Fruit fly (Drosophila melanogaster) whole organism, embryonic: ENCODE data around the gene CG31109.
A peak's percentile ranks its signal among the peaks of the same experiment; 100 is the strongest.

Experiments used
- B-H1 ChIP-seq: fragments of 200-800 bp; sonication (Bioruptor generic); IDR thresholded peaks from 3 replicates; pipeline ENCODE4 v1.3.6; 2022; ENCODE audit warnings: missing biosample characterization, missing genetic modification characterization
- CG13123 ChIP-seq: fragments of 200-800 bp; sonication (Bioruptor generic); optimal IDR thresholded peaks from 2 replicates; lab custom pipeline; 2016; ENCODE audit warnings: missing biosample characterization, missing genetic modification characterization
- CG14667 ChIP-seq: fragments of 200-800 bp; sonication (Bioruptor generic); IDR thresholded peaks from 2 replicates; pipeline ENCODE4 v1.3.6; 2022; ENCODE audit warnings: missing biosample characterization, missing genetic modification characterization
- CG14710 ChIP-seq: fragments of 200-800 bp; sonication (Bioruptor generic); optimal IDR thresholded peaks from 3 replicates; lab custom pipeline; 2019; ENCODE audit warnings: missing biosample characterization, mild to moderate bottlenecking, missing genetic modification characterization, moderate library complexity
- CG15073 ChIP-seq: fragments of 200-800 bp; sonication (Bioruptor generic); optimal IDR thresholded peaks from 2 replicates; lab custom pipeline; 2016; ENCODE audit warnings: missing biosample characterization, missing genetic modification characterization
- CG1529 ChIP-seq: fragments of 200-800 bp; sonication (Bioruptor generic); optimal IDR thresholded peaks from 3 replicates; lab custom pipeline; 2018; ENCODE audit warnings: missing biosample characterization, missing genetic modification characterization
- CG17829 ChIP-seq: fragments of 200-800 bp; optimal IDR thresholded peaks from 2 replicates; lab custom pipeline; 2019; ENCODE audit warnings: missing biosample characterization, mild to moderate bottlenecking, missing genetic modification characterization, moderate library complexity
- CG18262 ChIP-seq: fragments of 200-800 bp; optimal IDR thresholded peaks from 3 replicates; lab custom pipeline; 2019; ENCODE audit warnings: missing biosample characterization, mild to moderate bottlenecking, missing genetic modification characterization, moderate library complexity
- CG30020 ChIP-seq: fragments of 200-800 bp; optimal IDR thresholded peaks from 2 replicates; lab custom pipeline; 2019; ENCODE audit warnings: missing biosample characterization, mild to moderate bottlenecking, missing genetic modification characterization, moderate library complexity
- CG3726 ChIP-seq: fragments of 200-800 bp; sonication (Bioruptor generic); IDR thresholded peaks from 3 replicates; pipeline ENCODE4, ENCODE4 v1.3.6; 2022; ENCODE audit warnings: missing biosample characterization, missing genetic modification characterization
- CG3995 ChIP-seq: fragments of 200-800 bp; sonication (Bioruptor generic); optimal IDR thresholded peaks from 3 replicates; lab custom pipeline; 2016; ENCODE audit warnings: missing biosample characterization, missing genetic modification characterization
- CG4282 ChIP-seq: fragments of 200-800 bp; sonication (Bioruptor generic); optimal IDR thresholded peaks from 2 replicates; lab custom pipeline; 2016; ENCODE audit warnings: missing biosample characterization, missing genetic modification characterization
- CG4404 ChIP-seq: fragments of 200-800 bp; sonication (Bioruptor generic); IDR thresholded peaks from 2 replicates; pipeline ENCODE4 v1.3.6; 2022; ENCODE audit warnings: missing biosample characterization, missing genetic modification characterization
- CG6765 ChIP-seq: fragments of 200-800 bp; sonication (Bioruptor generic); optimal IDR thresholded peaks from 3 replicates; lab custom pipeline; 2017; ENCODE audit warnings: missing biosample characterization, mild to moderate bottlenecking, missing genetic modification characterization
- CG7372 ChIP-seq: fragments of 200-800 bp; sonication (Bioruptor generic); IDR thresholded peaks from 2 replicates; pipeline ENCODE4 v1.3.6; 2022; ENCODE audit warnings: missing biosample characterization, missing genetic modification characterization
- CG8944 ChIP-seq: fragments of 200-800 bp; sonication (Bioruptor generic); optimal IDR thresholded peaks from 3 replicates; lab custom pipeline; 2016; ENCODE audit warnings: missing biosample characterization, missing genetic modification characterization
- CrebB ChIP-seq: fragments of 200-800 bp; sonication (Bioruptor generic); optimal IDR thresholded peaks from 3 replicates; lab custom pipeline; 2018; ENCODE audit warnings: missing biosample characterization, mild to moderate bottlenecking, missing genetic modification characterization
- D19B ChIP-seq: fragments of 200-800 bp; sonication (Bioruptor generic); optimal IDR thresholded peaks from 2 replicates; lab custom pipeline; 2017; ENCODE audit warnings: missing biosample characterization, mild to moderate bottlenecking, missing genetic modification characterization
- Dad ChIP-seq: fragments of 200-800 bp; sonication (Bioruptor generic); optimal IDR thresholded peaks from 3 replicates; lab custom pipeline; 2016; ENCODE audit warnings: missing biosample characterization, missing genetic modification characterization
- E2f1 ChIP-seq: fragments of 200-800 bp; sonication (Bioruptor generic); IDR thresholded peaks from 2 replicates; pipeline ENCODE4 v1.3.6; 2022; ENCODE audit warnings: missing biosample characterization, missing genetic modification characterization
- Gug ChIP-seq: fragments of 200-800 bp; sonication (Bioruptor generic); IDR thresholded peaks from 4 replicates; pipeline ENCODE4 v1.3.6; 2022; ENCODE audit warnings: missing biosample characterization, missing genetic modification characterization
- HLH4C ChIP-seq: fragments of 200-800 bp; sonication (Bioruptor generic); IDR thresholded peaks from 3 replicates; pipeline ENCODE4 v1.3.6; 2022; ENCODE audit warnings: missing biosample characterization, missing genetic modification characterization; ENCODE audit not compliant: partially characterized antibody
- HLHmδ ChIP-seq: fragments of 200-800 bp; sonication (Bioruptor generic); optimal IDR thresholded peaks from 2 replicates; lab custom pipeline; 2018; ENCODE audit warnings: missing biosample characterization, mild to moderate bottlenecking, missing genetic modification characterization, moderate library complexity
- Lpt ChIP-seq: fragments of >200 bp; optimal IDR thresholded peaks from 2 replicates; lab custom pipeline; 2018; ENCODE audit warnings: missing biosample characterization, missing genetic modification characterization
- Mrtf ChIP-seq: fragments of 200-800 bp; sonication (Bioruptor generic); IDR thresholded peaks from 3 replicates; pipeline ENCODE4 v1.3.6; 2022; ENCODE audit warnings: missing biosample characterization, missing genetic modification characterization
- Myb ChIP-seq: fragments of 200-800 bp; sonication (Bioruptor generic); optimal IDR thresholded peaks from 2 replicates; lab custom pipeline; 2016; ENCODE audit warnings: missing biosample characterization, missing genetic modification characterization
- NC2α ChIP-seq: fragments of 200-800 bp; sonication (Bioruptor generic); optimal IDR thresholded peaks from 2 replicates; lab custom pipeline; 2016; ENCODE audit warnings: missing biosample characterization, missing genetic modification characterization
- NK7.1 ChIP-seq: fragments of 200-800 bp; sonication (Bioruptor generic); optimal IDR thresholded peaks from 3 replicates; lab custom pipeline; 2016; ENCODE audit warnings: missing biosample characterization, missing genetic modification characterization
- Nf-YA ChIP-seq: fragments of 200-800 bp; sonication (Bioruptor generic); IDR thresholded peaks from 2 replicates; pipeline ENCODE4 v1.3.6; 2022; ENCODE audit warnings: missing biosample characterization, missing genetic modification characterization
- Opbp ChIP-seq: fragments of 200-800 bp; sonication (Bioruptor generic); IDR thresholded peaks from 3 replicates; pipeline ENCODE4 v1.3.6; 2022; ENCODE audit warnings: missing biosample characterization, missing genetic modification characterization; ENCODE audit not compliant: partially characterized antibody
- amos ChIP-seq: fragments of 200-800 bp; sonication (Bioruptor generic); IDR thresholded peaks from 2 replicates; pipeline ENCODE4 v1.3.6; 2022; ENCODE audit warnings: missing biosample characterization, missing genetic modification characterization; ENCODE audit not compliant: partially characterized antibody
- az2 ChIP-seq: fragments of 200-800 bp; sonication (Bioruptor generic); optimal IDR thresholded peaks from 3 replicates; lab custom pipeline; 2016; ENCODE audit warnings: missing biosample characterization, missing genetic modification characterization
- bigmax ChIP-seq: fragments of 200-800 bp; sonication (Bioruptor generic); optimal IDR thresholded peaks from 2 replicates; lab custom pipeline; 2018; ENCODE audit warnings: missing biosample characterization, mild to moderate bottlenecking, missing genetic modification characterization
- croc ChIP-seq: fragments of 200-800 bp; sonication (Bioruptor generic); conservative IDR thresholded peaks from 3 replicates; pipeline ENCODE4 v1.3.6; 2022; ENCODE audit warnings: missing biosample characterization, missing genetic modification characterization
- exex ChIP-seq: fragments of 200-800 bp; sonication (Bioruptor generic); optimal IDR thresholded peaks from 4 replicates; lab custom pipeline; 2018; ENCODE audit warnings: missing biosample characterization, mild to moderate bottlenecking, missing genetic modification characterization, moderate library complexity
- eyg ChIP-seq: fragments of 200-800 bp; sonication (Bioruptor generic); optimal IDR thresholded peaks from 3 replicates; lab custom pipeline; 2016; ENCODE audit warnings: missing biosample characterization, missing genetic modification characterization
- gsb ChIP-seq: fragments of 200-800 bp; sonication (Bioruptor generic); IDR thresholded peaks from 2 replicates; pipeline ENCODE4 v1.3.6; 2022; ENCODE audit warnings: missing biosample characterization, missing genetic modification characterization
- h ChIP-seq: fragments of >200 bp; optimal IDR thresholded peaks from 2 replicates; lab custom pipeline; 2017
- ind ChIP-seq: fragments of 200-800 bp; sonication (Bioruptor generic); optimal IDR thresholded peaks from 3 replicates; lab custom pipeline; 2016; ENCODE audit warnings: missing biosample characterization, missing genetic modification characterization
- insv ChIP-seq, 2 experiments: fragments of 200-800 bp; sonication (Bioruptor generic); optimal IDR thresholded peaks; 3 replicates each; lab custom pipeline; 2016 to 2018; ENCODE audit warnings: missing biosample characterization in 2 of 2, missing genetic modification characterization in 2 of 2
- kah ChIP-seq: fragments of 200-800 bp; sonication (Bioruptor generic); optimal IDR thresholded peaks from 2 replicates; lab custom pipeline; 2018; ENCODE audit warnings: missing biosample characterization, mild to moderate bottlenecking, missing genetic modification characterization
- ken ChIP-seq: fragments of 200-800 bp; sonication (Bioruptor generic); IDR thresholded peaks from 3 replicates; pipeline ENCODE4 v1.3.6; 2022; ENCODE audit warnings: missing biosample characterization, missing genetic modification characterization
- prd ChIP-seq, 3 experiments: fragments of >200 bp in 2 of 3; fragments of 200-800 bp in 1 of 3; sonication (Bioruptor generic) in 1 of 3; optimal IDR thresholded peaks in 2 of 3; IDR thresholded peaks in 1 of 3; 2 replicates in 2 of 3; 3 replicates in 1 of 3; pipeline versions ENCODE4 v1.3.6 to Lab custom; 2017 to 2022; ENCODE audit warnings: missing biosample characterization in 1 of 3, missing genetic modification characterization in 1 of 3
- ro ChIP-seq: fragments of 200-800 bp; sonication (Bioruptor generic); IDR thresholded peaks from 2 replicates; pipeline ENCODE4 v1.3.6; 2022; ENCODE audit warnings: missing biosample characterization, missing genetic modification characterization
- sc ChIP-seq, 3 experiments: fragments of >200 bp in 2 of 3; fragments of 200-800 bp in 1 of 3; sonication (Bioruptor generic) in 1 of 3; optimal IDR thresholded peaks; 2 replicates in 2 of 3; 3 replicates in 1 of 3; lab custom pipeline; 2017; ENCODE audit warnings: mild to moderate bottlenecking in 1 of 3, missing biosample characterization in 1 of 3, missing genetic modification characterization in 1 of 3, missing genetic modification reagents in 1 of 3
- sisA ChIP-seq: fragments of 200-800 bp; sonication (Bioruptor generic); IDR thresholded peaks from 2 replicates; pipeline ENCODE4 v1.3.6; 2022; ENCODE audit warnings: missing biosample characterization, missing genetic modification characterization
- tgo ChIP-seq: fragments of 200-800 bp; sonication (Bioruptor generic); IDR thresholded peaks from 3 replicates; pipeline ENCODE4 v1.3.6; 2022; ENCODE audit warnings: missing biosample characterization, missing genetic modification characterization
- tna ChIP-seq: fragments of 200-800 bp; sonication (Bioruptor generic); IDR thresholded peaks from 2 replicates; pipeline ENCODE4 v1.3.6; 2022; ENCODE audit warnings: missing biosample characterization, missing genetic modification characterization; ENCODE audit not compliant: partially characterized antibody
- trem ChIP-seq: fragments of 200-800 bp; optimal IDR thresholded peaks from 3 replicates; lab custom pipeline; 2019; ENCODE audit warnings: missing biosample characterization, mild to moderate bottlenecking, missing genetic modification characterization, moderate library complexity
- tup ChIP-seq: fragments of 200-800 bp; sonication (Bioruptor generic); optimal IDR thresholded peaks from 2 replicates; lab custom pipeline; 2016; ENCODE audit warnings: missing biosample characterization, mild to moderate bottlenecking, missing genetic modification characterization, moderate library complexity
- tx ChIP-seq: fragments of 200-800 bp; sonication (Bioruptor generic); optimal IDR thresholded peaks from 2 replicates; lab custom pipeline; 2016; ENCODE audit warnings: missing biosample characterization, missing genetic modification characterization
- zfh1 ChIP-seq: fragments of 200-800 bp; sonication (Bioruptor generic); IDR thresholded peaks from 3 replicates; pipeline ENCODE4 v1.3.6; 2022; ENCODE audit warnings: missing biosample characterization, missing genetic modification characterization

The CG31109 gene

dm6 chr3R:25023056-25023455 lies 31.4 kb downstream of the CG31109 start, which contains the start of gene beta4GalT7 (continued):
- TF ChIP-seq insv (GFP tag; optimal IDR thresholded peaks at IDR 0.05; lab: Kevin White, UChicago) (no peak), trem (peak; percentile 7), Dad (GFP tag; lab: Kevin White, UChicago) (no peak), HLH4C (GFP tag; lab: Robert Waterston, UW) (no peak), Nf-YA (no peak), D19B (GFP tag; lab: Kevin White, UChicago) (no peak), CG17829 (tag; lab: Kevin White, UChicago) (no peak), sc (optimal IDR thresholded peaks at IDR 0.05; lab: Kevin White, UChicago) (no peak), sc (GFP tag; optimal IDR thresholded peaks at IDR 0.05; lab: Kevin White, UChicago) (no peak), CG4404 (no peak), CG3726 (no peak), zfh1 (GFP tag; lab: Robert Waterston, UW) (no peak), HLHmδ (GFP tag; lab: Kevin White, UChicago) (no peak), CrebB (tag; lab: Kevin White, UChicago) (no peak), CG8944 (GFP tag; lab: Kevin White, UChicago) (no peak), tx (no peak), CG13123 (GFP tag; lab: Kevin White, UChicago) (no peak), CG15073 (no peak), E2f1 (no peak), ind (GFP tag; lab: Kevin White, UChicago) (no peak), az2 (GFP tag; lab: Kevin White, UChicago) (no peak), tup (GFP tag; lab: Kevin White, UChicago) (no peak), tna (GFP tag; lab: Robert Waterston, UW) (no peak), kah (GFP tag; lab: Kevin White, UChicago) (no peak), CG1529 (GFP tag; lab: Kevin White, UChicago) (no peak), Myb (GFP tag; lab: Kevin White, UChicago) (peak; percentile 96), B-H1 (GFP tag; lab: Robert Waterston, UW) (no peak), Lpt (GFP tag; lab: Kevin White, UChicago) (no peak), croc (GFP tag; lab: Robert Waterston, UW) (no peak), NC2α (GFP tag; lab: Kevin White, UChicago) (no peak), CG6765 (GFP tag; lab: Kevin White, UChicago) (no peak), sisA (no peak), CG14667 (GFP tag; lab: Robert Waterston, UW) (no peak), CG14710 (peak; percentile 6), CG18262 (tag; lab: Kevin White, UChicago) (no peak), NK7.1 (GFP tag; lab: Kevin White, UChicago) (no peak), prd (optimal IDR thresholded peaks at IDR 0.05; lab: Kevin White, UChicago) (no peak), prd (GFP tag; IDR thresholded peaks at IDR 0.05; lab: Robert Waterston, UW) (no peak), CG3995 (GFP tag; lab: Kevin White, UChicago) (no peak), CG7372 (no peak), ken (no peak), CG30020 (tag; lab: Kevin White, UChicago) (no peak), eyg (GFP tag; lab: Kevin White, UChicago) (no peak), amos (GFP tag; lab: Robert Waterston, UW) (peak; percentile 22; the same call in 1 of the 2 replicates), bigmax (GFP tag; lab: Kevin White, UChicago) (no peak), Opbp (no peak), h (lab: Kevin White, UChicago) (no peak), ro (GFP tag; lab: Robert Waterston, UW) (no peak), gsb (GFP tag; lab: Robert Waterston, UW) (no peak), tgo (GFP tag; lab: Robert Waterston, UW) (no peak), CG4282 (GFP tag; lab: Kevin White, UChicago) (no peak), Gug (GFP tag; lab: Robert Waterston, UW) (no peak), Mrtf (GFP tag; lab: Robert Waterston, UW) (no peak), exex (tag; lab: Kevin White, UChicago) (no peak)
